Worm (Caenorhabditis elegans) whole organism, L4 larva: ENCODE measurements around the gene gpa-6.

Experiments used
- F37D6.2 ChIP-seq: sonication (generic microtip); optimal IDR thresholded peaks from 2 replicates; lab custom pipeline; 2016; ENCODE audit warnings: mild to moderate bottlenecking, missing genetic modification characterization, missing compliant biosample characterization
- R02D3.7 ChIP-seq: fragments of 150-350 bp; sonication (generic microtip); optimal IDR thresholded peaks from 3 replicates; lab custom pipeline; 2014; ENCODE audit warnings: missing biosample characterization, missing genetic modification characterization
- T26A8.4 ChIP-seq: fragments of 200-800 bp; sonication (Bioruptor generic); IDR thresholded peaks from 2 replicates; pipeline ENCODE4 v1.3.6; 2022; ENCODE audit warnings: missing genetic modification characterization, missing compliant biosample characterization
- Y48G9A.11 ChIP-seq: fragments of 200-800 bp; sonication (Bioruptor generic); IDR thresholded peaks from 2 replicates; pipeline ENCODE4 v1.3.6; 2022; ENCODE audit warnings: missing genetic modification reagents, missing genetic modification characterization, missing compliant biosample characterization
- Y75B8A.6 ChIP-seq: fragments of 200-800 bp; sonication (Bioruptor generic); IDR thresholded peaks from 2 replicates; pipeline ENCODE4 v1.3.6; 2022; ENCODE audit warnings: missing genetic modification reagents, missing genetic modification characterization, missing compliant biosample characterization
- aha-1 ChIP-seq: fragments of 150-350 bp; peaks from one replicate; lab custom pipeline; 2014; ENCODE audit warnings: missing biosample characterization, missing genetic modification characterization
- ceh-20 ChIP-seq: fragments of 200-800 bp; sonication (Bioruptor generic); IDR thresholded peaks from 2 replicates; pipeline ENCODE4 v1.3.6; 2022; ENCODE audit warnings: missing genetic modification reagents, missing genetic modification characterization, missing compliant biosample characterization
- ceh-44 ChIP-seq: fragments of 200-800 bp; sonication (Bioruptor generic); IDR thresholded peaks from 2 replicates; pipeline ENCODE4 v1.3.6; 2022; ENCODE audit warnings: missing genetic modification reagents, missing genetic modification characterization, missing compliant biosample characterization
- ceh-62 ChIP-seq: sonication (generic microtip); optimal IDR thresholded peaks from 2 replicates; lab custom pipeline; 2017; ENCODE audit warnings: missing biosample characterization, missing genetic modification characterization
- ceh-82 ChIP-seq: sonication (generic microtip); optimal IDR thresholded peaks from 2 replicates; lab custom pipeline; 2017; ENCODE audit warnings: missing biosample characterization, missing genetic modification characterization
- cey-2 ChIP-seq: sonication (generic microtip); optimal IDR thresholded peaks from 3 replicates; lab custom pipeline; 2017; ENCODE audit warnings: missing genetic modification characterization, mild to moderate bottlenecking, missing compliant biosample characterization, antibody characterized with exemption, borderline replicate concordance; ENCODE audit not compliant: insufficient read depth
- ctbp-1 ChIP-seq: fragments of 200-800 bp; sonication (Bioruptor generic); IDR thresholded peaks from 2 replicates; pipeline ENCODE4 v1.3.6; 2022; ENCODE audit warnings: missing genetic modification reagents, missing genetic modification characterization, missing compliant biosample characterization
- daf-12 ChIP-seq: fragments of 150-350 bp; optimal IDR thresholded peaks from 2 replicates; lab custom pipeline; 2014; ENCODE audit warnings: missing biosample characterization, missing genetic modification reagents, missing genetic modification characterization
- daf-8 ChIP-seq: fragments of 200-800 bp; sonication (Bioruptor generic); IDR thresholded peaks from 2 replicates; pipeline ENCODE4 v1.3.6; 2022; ENCODE audit warnings: missing genetic modification characterization, missing compliant biosample characterization
- dmd-6 ChIP-seq: fragments of 200-800 bp; sonication (Bioruptor generic); IDR thresholded peaks from 2 replicates; pipeline ENCODE4 v1.3.6; 2022; ENCODE audit warnings: missing genetic modification reagents, missing genetic modification characterization, missing compliant biosample characterization
- dmd-8 ChIP-seq: fragments of 200-800 bp; sonication (Bioruptor generic); IDR thresholded peaks from 2 replicates; pipeline ENCODE4 v1.3.6; 2022; ENCODE audit warnings: missing genetic modification characterization, missing compliant biosample characterization
- dpl-1 ChIP-seq: fragments of 150-350 bp; optimal IDR thresholded peaks from 2 replicates; lab custom pipeline; 2014; ENCODE audit warnings: missing biosample characterization, missing genetic modification reagents, missing genetic modification characterization
- dve-1 ChIP-seq: sonication (generic microtip); optimal IDR thresholded peaks from 2 replicates; lab custom pipeline; 2017; ENCODE audit warnings: antibody characterized with exemption, mild to moderate bottlenecking, missing genetic modification characterization, missing compliant biosample characterization; ENCODE audit not compliant: insufficient read depth
- egl-27 ChIP-seq: sonication (generic microtip); optimal IDR thresholded peaks from 3 replicates; lab custom pipeline; 2017; ENCODE audit warnings: missing biosample characterization, missing genetic modification reagents, missing genetic modification characterization
- egl-43 ChIP-seq: fragments of 200-800 bp; sonication (Bioruptor generic); IDR thresholded peaks from 2 replicates; pipeline ENCODE4 v1.3.6; 2022; ENCODE audit warnings: missing genetic modification reagents, missing genetic modification characterization, missing compliant biosample characterization
- fos-1 ChIP-seq: fragments of 150-350 bp; optimal IDR thresholded peaks from 2 replicates; lab custom pipeline; 2014; ENCODE audit warnings: missing biosample characterization, missing genetic modification characterization
- hif-1 ChIP-seq, 2 experiments: sonication (generic microtip); optimal IDR thresholded peaks; 2 replicates each; lab custom pipeline; 2016 to 2017; ENCODE audit warnings: missing compliant biosample characterization in 2 of 2, missing genetic modification characterization in 2 of 2, missing genetic modification reagents in 2 of 2, missing genotype in 2 of 2, mild to moderate bottlenecking in 1 of 2
- hlh-11 ChIP-seq: fragments of 200-800 bp; sonication (Bioruptor generic); optimal IDR thresholded peaks from 2 replicates; lab custom pipeline; 2018; ENCODE audit warnings: mild to moderate bottlenecking, missing genetic modification characterization, missing compliant biosample characterization
- hlh-30 ChIP-seq: sonication (generic microtip); optimal IDR thresholded peaks from 2 replicates; lab custom pipeline; 2017; ENCODE audit warnings: antibody characterized with exemption, mild to moderate bottlenecking, missing genetic modification characterization, missing compliant biosample characterization; ENCODE audit not compliant: insufficient read depth
- hmg-1.1 ChIP-seq: fragments of 200-800 bp; sonication (Bioruptor generic); IDR thresholded peaks from 2 replicates; pipeline ENCODE4 v1.3.6; 2022; ENCODE audit warnings: missing genetic modification reagents, missing genetic modification characterization, missing compliant biosample characterization
- lin-13 ChIP-seq: fragments of 150-350 bp; optimal IDR thresholded peaks from 2 replicates; lab custom pipeline; 2014; ENCODE audit warnings: missing biosample characterization, missing genetic modification reagents, missing genetic modification characterization
- lin-15B ChIP-seq: fragments of 150-350 bp; sonication (generic microtip); optimal IDR thresholded peaks from 3 replicates; lab custom pipeline; 2014; ENCODE audit warnings: missing biosample characterization, missing genetic modification characterization
- lin-29 ChIP-seq: fragments of 200-800 bp; sonication (Bioruptor generic); IDR thresholded peaks from 2 replicates; pipeline ENCODE4 v1.3.6; 2022; ENCODE audit warnings: missing genetic modification reagents, missing genetic modification characterization, missing compliant biosample characterization
- lin-38 ChIP-seq: fragments of 200-800 bp; sonication (Bioruptor generic); IDR thresholded peaks from 2 replicates; pipeline ENCODE4 v1.3.6; 2022; ENCODE audit warnings: missing genetic modification reagents, missing genetic modification characterization, missing compliant biosample characterization
- lin-39 ChIP-seq: fragments of 150-350 bp; optimal IDR thresholded peaks from 2 replicates; lab custom pipeline; 2014; ENCODE audit warnings: missing biosample characterization, missing genetic modification reagents, missing genetic modification characterization
- mxl-3 ChIP-seq: fragments of 200-800 bp; sonication (Bioruptor generic); optimal IDR thresholded peaks from 2 replicates; lab custom pipeline; 2018; ENCODE audit warnings: mild to moderate bottlenecking, missing genetic modification characterization, missing compliant biosample characterization
- nhr-10 ChIP-seq: fragments of 150-350 bp; optimal IDR thresholded peaks from 2 replicates; lab custom pipeline; 2014; ENCODE audit warnings: missing biosample characterization, missing genetic modification characterization
- nhr-28 ChIP-seq: fragments of 150-350 bp; optimal IDR thresholded peaks from 2 replicates; lab custom pipeline; 2014; ENCODE audit warnings: missing biosample characterization, missing genetic modification characterization
- nhr-42 ChIP-seq: fragments of 200-800 bp; sonication (Bioruptor generic); IDR thresholded peaks from 2 replicates; pipeline ENCODE4 v1.3.6; 2022; ENCODE audit warnings: missing genetic modification characterization, missing compliant biosample characterization
- nhr-48 ChIP-seq: sonication (generic microtip); optimal IDR thresholded peaks from 2 replicates; lab custom pipeline; 2016; ENCODE audit warnings: mild to moderate bottlenecking, missing genetic modification characterization, missing compliant biosample characterization
- nhr-76 ChIP-seq: fragments of 150-350 bp; optimal IDR thresholded peaks from 2 replicates; lab custom pipeline; 2014; ENCODE audit warnings: missing biosample characterization, missing genetic modification characterization
- nhr-77 ChIP-seq: fragments of 150-350 bp; optimal IDR thresholded peaks from 2 replicates; lab custom pipeline; 2014; ENCODE audit warnings: missing biosample characterization, missing genetic modification characterization
- pha-4 ChIP-seq, 2 experiments: fragments of 150-350 bp in 1 of 2; fragments of 200-800 bp in 1 of 2; sonication (Bioruptor generic) in 1 of 2; IDR thresholded peaks in 1 of 2; optimal IDR thresholded peaks in 1 of 2; 2 replicates each; pipeline versions ENCODE4 v1.3.6 to Lab custom; 2014 to 2022; ENCODE audit warnings: missing genetic modification characterization in 2 of 2, missing genetic modification reagents in 2 of 2, missing biosample characterization in 1 of 2, missing compliant biosample characterization in 1 of 2
- pqm-1 ChIP-seq: sonication (generic microtip); optimal IDR thresholded peaks from 2 replicates; lab custom pipeline; 2017; ENCODE audit warnings: missing biosample characterization, missing genetic modification characterization
- saeg-2 ChIP-seq: fragments of 200-800 bp; sonication (Bioruptor generic); IDR thresholded peaks from 2 replicates; pipeline ENCODE4 v1.3.6; 2022; ENCODE audit warnings: missing genetic modification reagents, missing genetic modification characterization, missing compliant biosample characterization
- snpc-4 ChIP-seq: fragments of 150-350 bp; optimal IDR thresholded peaks from 2 replicates; lab custom pipeline; 2014; ENCODE audit warnings: missing biosample characterization, missing genetic modification characterization
- spr-1 ChIP-seq: sonication (generic microtip); optimal IDR thresholded peaks from 2 replicates; lab custom pipeline; 2016; ENCODE audit warnings: mild to moderate bottlenecking, missing genetic modification characterization, missing compliant biosample characterization
- spr-3 ChIP-seq: fragments of 200-800 bp; sonication (Bioruptor generic); optimal IDR thresholded peaks from 2 replicates; lab custom pipeline; 2018; ENCODE audit warnings: mild to moderate bottlenecking, missing genetic modification characterization, missing compliant biosample characterization
- tag-97 ChIP-seq: fragments of 200-800 bp; sonication (Bioruptor generic); IDR thresholded peaks from 2 replicates; pipeline ENCODE4 v1.3.6; 2022; ENCODE audit warnings: missing genetic modification characterization, missing compliant biosample characterization
- tra-1 ChIP-seq: fragments of 200-800 bp; sonication (Bioruptor generic); IDR thresholded peaks from 2 replicates; pipeline ENCODE4 v1.3.6; 2022; ENCODE audit warnings: missing genetic modification reagents, missing genetic modification characterization, missing compliant biosample characterization
- unc-62 ChIP-seq, 3 experiments: fragments of 150-350 bp in 1 of 3; sonication (generic microtip); optimal IDR thresholded peaks in 2 of 3; peaks in 1 of 3; 1 replicate in 1 of 3; 2 replicates in 2 of 3; lab custom pipeline; 2014 to 2017; ENCODE audit warnings: missing biosample characterization in 3 of 3, missing genetic modification characterization in 3 of 3, missing genetic modification reagents in 3 of 3, missing genotype in 1 of 3
- zag-1 ChIP-seq: fragments of 150-350 bp; optimal IDR thresholded peaks from 2 replicates; lab custom pipeline; 2014; ENCODE audit warnings: missing biosample characterization, missing genetic modification characterization
- zfp-3 ChIP-seq: fragments of 200-800 bp; sonication (Bioruptor generic); conservative IDR thresholded peaks from 2 replicates; pipeline ENCODE4 v1.3.6; 2022; ENCODE audit warnings: missing genetic modification reagents, missing genetic modification characterization, missing compliant biosample characterization
- ztf-7 ChIP-seq: fragments of 150-350 bp; optimal IDR thresholded peaks from 2 replicates; lab custom pipeline; 2014; ENCODE audit warnings: missing biosample characterization, missing genetic modification characterization

The gpa-6 gene

DNA sequence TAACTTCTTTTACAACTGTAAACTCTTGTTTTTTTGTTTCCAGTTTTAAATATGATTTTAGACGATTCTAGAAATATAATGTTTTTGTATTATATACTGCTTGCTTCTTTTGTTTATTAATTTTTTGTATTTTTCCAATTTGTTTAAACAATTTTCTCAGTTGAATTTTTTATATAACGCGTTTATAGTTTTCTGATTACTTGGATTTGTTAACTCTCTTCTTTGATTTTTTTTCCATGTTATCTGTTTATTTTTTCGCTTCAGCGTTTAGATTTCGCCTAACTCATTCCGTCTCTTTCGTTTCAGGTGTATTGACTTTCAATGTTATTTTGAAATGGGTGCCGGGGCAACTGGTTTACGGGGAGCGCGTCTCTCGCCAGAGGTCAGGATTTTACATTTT is at the start of gene gpa-6:
Gene gpa-6 (plus strand): TSS at position 301 of the 400 bp plus-strand sequence.
- no peak for TF ChIP-seq ceh-44
- TF ChIP-seq F37D6.2 (tag; lab: Kevin White, UChicago): no peak
- TF ChIP-seq Y48G9A.11: no peak
- no peak for TF ChIP-seq spr-1 (tag; lab: Kevin White, UChicago)
- no peak for TF ChIP-seq zag-1 (tag; lab: Kevin White, UChicago)
- TF ChIP-seq ceh-82 (tag; lab: Kevin White, UChicago): no peak
- TF ChIP-seq lin-39: no peak

DNA sequence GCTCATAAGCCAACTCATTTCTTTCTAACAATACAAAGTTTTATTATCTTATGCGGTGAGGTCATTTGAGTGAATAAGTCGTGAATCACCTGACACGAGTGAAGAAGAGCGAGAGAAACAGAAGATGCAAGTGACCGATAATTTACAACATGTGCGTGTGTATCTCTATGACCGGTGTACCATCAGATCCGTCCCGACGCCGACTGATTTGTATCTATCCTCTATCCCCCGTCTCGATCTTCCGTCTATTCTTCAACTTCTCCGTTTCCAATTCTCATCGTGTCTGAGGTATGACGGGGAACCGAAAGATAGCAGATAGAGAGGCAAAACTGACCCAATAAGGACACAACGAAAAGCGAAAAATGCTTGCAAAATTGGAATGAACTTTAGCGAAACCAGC is 49.6 kb upstream of the gpa-6 start, which contains the start of gene F09A5.3:
Gene F09A5.3 (plus strand): TSS at position 162 of the 400 bp plus-strand sequence.
- TF ChIP-seq lin-39 (no peak), mxl-3 (GFP tag; lab: Kevin White, UChicago) (peak; percentile 79), dpl-1 (GFP tag; lab: Kevin White, UChicago) (no peak), hlh-11 (tag; lab: Kevin White, UChicago) (peak; percentile 66), tag-97 (GFP tag; lab: Robert Waterston, UW) (no peak), lin-13 (GFP tag; lab: Kevin White, UChicago) (no peak), dve-1 (tag; lab: Kevin White, UChicago) (peak; percentile 14), dmd-8 (GFP tag; lab: Robert Waterston, UW) (no peak), ceh-20 (GFP tag; lab: Robert Waterston, UW) (no peak), nhr-48 (no peak), aha-1 (tag; lab: Kevin White, UChicago) (peak; percentile 5), unc-62 (GFP tag; optimal IDR thresholded peaks at IDR 0.05 in 1 of 2; lab: Kevin White, UChicago) (peak in 1 of 2 experiments; percentile 99), unc-62 (tag; optimal IDR thresholded peaks at IDR 0.05; lab: Kevin White, UChicago) (no peak), ztf-7 (tag; lab: Kevin White, UChicago) (no peak), nhr-28 (tag; lab: Kevin White, UChicago) (peak; percentile 21), lin-38 (GFP tag; lab: Robert Waterston, UW) (no peak), R02D3.7 (no peak), zag-1 (tag; lab: Kevin White, UChicago) (no peak), cey-2 (tag; lab: Kevin White, UChicago) (no peak), saeg-2 (GFP tag; lab: Robert Waterston, UW) (no peak), nhr-42 (GFP tag; lab: Robert Waterston, UW) (no peak), daf-8 (GFP tag; lab: Robert Waterston, UW) (no peak), ceh-62 (tag; lab: Kevin White, UChicago) (no peak), nhr-76 (tag; lab: Kevin White, UChicago) (no peak), tra-1 (no peak), nhr-10 (tag; lab: Kevin White, UChicago) (no peak), spr-1 (tag; lab: Kevin White, UChicago) (no peak), pqm-1 (tag; lab: Kevin White, UChicago) (no peak), hif-1 (tag; optimal IDR thresholded peaks at IDR 0.05; lab: Kevin White, UChicago) (no peak), hmg-1.1 (GFP tag; lab: Robert Waterston, UW) (no peak), ctbp-1 (GFP tag; lab: Robert Waterston, UW) (no peak), egl-27 (tag; lab: Kevin White, UChicago) (no peak), Y75B8A.6 (no peak), pha-4 (GFP tag; IDR thresholded peaks at IDR 0.05; lab: Robert Waterston, UW) (no peak), pha-4 (tag; optimal IDR thresholded peaks at IDR 0.05; lab: Kevin White, UChicago) (no peak), dmd-6 (peak; percentile 31; the same call in 1 of the 2 replicates), zfp-3 (GFP tag; lab: Robert Waterston, UW) (no peak), spr-3 (GFP tag; lab: Kevin White, UChicago) (no peak), fos-1 (tag; lab: Kevin White, UChicago) (no peak), lin-29 (no peak), T26A8.4 (GFP tag; lab: Robert Waterston, UW) (no peak; the same call in 1 of the 2 replicates), lin-15B (tag; lab: Kevin White, UChicago) (no peak), daf-12 (no peak), egl-43 (GFP tag; lab: Robert Waterston, UW) (no peak), snpc-4 (no peak), nhr-77 (tag; lab: Kevin White, UChicago) (no peak), hlh-30 (tag; lab: Kevin White, UChicago) (peak; percentile 91)
